Fruit fly (Drosophila melanogaster) whole organism, embryonic: ENCODE results near the gene CG10214.

Experiments used
- Adf1 ChIP-seq: fragments of 200-800 bp; sonication (Bioruptor generic); IDR thresholded peaks from 2 replicates; pipeline ENCODE4 v1.3.6; 2022; ENCODE audit warnings: missing biosample characterization, missing genetic modification characterization
- Antp ChIP-seq: fragments of 200-800 bp; sonication (Bioruptor generic); optimal IDR thresholded peaks from 3 replicates; lab custom pipeline; 2016; ENCODE audit warnings: missing biosample characterization, missing genetic modification characterization
- CG1024 ChIP-seq: fragments of 200-800 bp; sonication (Bioruptor generic); IDR thresholded peaks from 2 replicates; pipeline ENCODE4 v1.3.6; 2022; ENCODE audit warnings: missing biosample characterization, missing genetic modification characterization
- CG10321 ChIP-seq: fragments of 200-800 bp; sonication (Bioruptor generic); IDR thresholded peaks from 2 replicates; pipeline ENCODE4 v1.3.6; 2022; ENCODE audit warnings: missing biosample characterization, missing genetic modification characterization
- CG11723 ChIP-seq: fragments of 200-800 bp; sonication (Bioruptor generic); optimal IDR thresholded peaks from 2 replicates; lab custom pipeline; 2017; ENCODE audit warnings: missing biosample characterization, mild to moderate bottlenecking, missing genetic modification characterization
- CG1233 ChIP-seq: fragments of 200-800 bp; sonication (Bioruptor generic); optimal IDR thresholded peaks from 4 replicates; lab custom pipeline; 2018; ENCODE audit warnings: missing biosample characterization, mild to moderate bottlenecking, missing genetic modification characterization
- CG14441 ChIP-seq: fragments of 200-800 bp; sonication (Bioruptor generic); IDR thresholded peaks from 2 replicates; pipeline ENCODE4 v1.3.6; 2022; ENCODE audit warnings: missing biosample characterization, missing genetic modification characterization
- CG14667 ChIP-seq: fragments of 200-800 bp; sonication (Bioruptor generic); IDR thresholded peaks from 2 replicates; pipeline ENCODE4 v1.3.6; 2022; ENCODE audit warnings: missing biosample characterization, missing genetic modification characterization
- CG15011 ChIP-seq: fragments of 200-800 bp; sonication (Bioruptor generic); optimal IDR thresholded peaks from 3 replicates; lab custom pipeline; 2018; ENCODE audit warnings: missing biosample characterization, mild to moderate bottlenecking, missing genetic modification characterization
- CG15601 ChIP-seq: fragments of 200-800 bp; sonication (Bioruptor generic); optimal IDR thresholded peaks from 3 replicates; lab custom pipeline; 2019; ENCODE audit warnings: missing biosample characterization, mild to moderate bottlenecking, missing genetic modification characterization, moderate library complexity
- CG1832 ChIP-seq: fragments of 200-800 bp; sonication (Bioruptor generic); optimal IDR thresholded peaks from 2 replicates; lab custom pipeline; 2017; ENCODE audit warnings: missing biosample characterization, mild to moderate bottlenecking, missing genetic modification characterization, inconsistent platforms
- CG18599 ChIP-seq: fragments of 200-800 bp; sonication (Bioruptor generic); optimal IDR thresholded peaks from 3 replicates; lab custom pipeline; 2017; ENCODE audit warnings: missing biosample characterization, missing genetic modification characterization, mild to moderate bottlenecking, moderate library complexity, missing genetic modification reagents
- CG18619 ChIP-seq: fragments of 200-800 bp; sonication (Bioruptor generic); optimal IDR thresholded peaks from 3 replicates; lab custom pipeline; 2017; ENCODE audit warnings: missing biosample characterization, mild to moderate bottlenecking, missing genetic modification characterization
- CG32772 ChIP-seq: fragments of 200-800 bp; sonication (Bioruptor generic); IDR thresholded peaks from 2 replicates; pipeline ENCODE4 v1.3.6; 2022; ENCODE audit warnings: missing biosample characterization, missing genetic modification characterization
- CG3847 ChIP-seq: fragments of 200-800 bp; sonication (Bioruptor generic); IDR thresholded peaks from 2 replicates; pipeline ENCODE4 v1.3.6; 2022; ENCODE audit warnings: missing biosample characterization, missing genetic modification characterization
- CG7357 ChIP-seq: fragments of 200-800 bp; sonication (Bioruptor generic); IDR thresholded peaks from 3 replicates; pipeline ENCODE4 v1.3.6; 2022; ENCODE audit warnings: missing biosample characterization, missing genetic modification characterization
- CG9817 ChIP-seq: fragments of 200-800 bp; sonication (Bioruptor generic); optimal IDR thresholded peaks from 2 replicates; lab custom pipeline; 2018; ENCODE audit warnings: missing biosample characterization, mild to moderate bottlenecking, missing genetic modification characterization, moderate library complexity
- CoRest ChIP-seq: fragments of 200-800 bp; sonication (Bioruptor generic); optimal IDR thresholded peaks from 3 replicates; lab custom pipeline; 2018; ENCODE audit warnings: missing biosample characterization, mild to moderate bottlenecking, missing genetic modification characterization, moderate library complexity
- CrebB ChIP-seq: fragments of 200-800 bp; sonication (Bioruptor generic); optimal IDR thresholded peaks from 3 replicates; lab custom pipeline; 2018; ENCODE audit warnings: missing biosample characterization, mild to moderate bottlenecking, missing genetic modification characterization
- Dref ChIP-seq: fragments of 200-800 bp; sonication (Bioruptor generic); IDR thresholded peaks from 2 replicates; pipeline ENCODE4 v1.3.6; 2022; ENCODE audit warnings: missing biosample characterization, missing genetic modification characterization
- GATAe ChIP-seq: fragments of 200-800 bp; sonication (Bioruptor generic); conservative IDR thresholded peaks from 2 replicates; pipeline ENCODE4 v1.3.6; 2022; ENCODE audit warnings: missing biosample characterization, missing genetic modification characterization
- Hmx ChIP-seq: fragments of 200-800 bp; sonication (Bioruptor generic); optimal IDR thresholded peaks from 2 replicates; lab custom pipeline; 2016; ENCODE audit warnings: missing biosample characterization, missing genetic modification characterization
- Hr3 ChIP-seq: fragments of 200-800 bp; sonication (Bioruptor generic); optimal IDR thresholded peaks from 3 replicates; lab custom pipeline; 2016; ENCODE audit warnings: missing biosample characterization, missing genetic modification characterization
- NFAT ChIP-seq: fragments of 200-800 bp; sonication (Bioruptor generic); IDR thresholded peaks from 2 replicates; pipeline ENCODE4 v1.3.6; 2022; ENCODE audit warnings: missing biosample characterization, missing genetic modification characterization
- NK7.1 ChIP-seq: fragments of 200-800 bp; sonication (Bioruptor generic); optimal IDR thresholded peaks from 3 replicates; lab custom pipeline; 2016; ENCODE audit warnings: missing biosample characterization, missing genetic modification characterization
- Pdp1 ChIP-seq, 2 experiments: fragments of 200-800 bp; sonication (Bioruptor generic); optimal IDR thresholded peaks; 3 replicates each; lab custom pipeline; 2016; ENCODE audit warnings: missing biosample characterization in 2 of 2, missing genetic modification characterization in 2 of 2, mild to moderate bottlenecking in 1 of 2, moderate library complexity in 1 of 2
- Ptx1 ChIP-seq: fragments of 200-800 bp; sonication (Bioruptor generic); IDR thresholded peaks from 2 replicates; pipeline ENCODE4 v1.3.6; 2022; ENCODE audit warnings: missing biosample characterization, missing genetic modification characterization
- cas ChIP-seq: fragments of 200-800 bp; sonication (Bioruptor generic); IDR thresholded peaks from 2 replicates; pipeline ENCODE4 v1.3.6; 2022; ENCODE audit warnings: missing biosample characterization, missing genetic modification characterization
- chn ChIP-seq: fragments of 200-800 bp; sonication (Bioruptor generic); optimal IDR thresholded peaks from 2 replicates; lab custom pipeline; 2016; ENCODE audit warnings: missing biosample characterization, missing genetic modification characterization
- corto ChIP-seq: fragments of 200-800 bp; sonication (Bioruptor generic); optimal IDR thresholded peaks from 2 replicates; lab custom pipeline; 2016; ENCODE audit warnings: missing biosample characterization, mild to moderate bottlenecking, missing genetic modification characterization, moderate library complexity
- dan ChIP-seq: fragments of 200-800 bp; sonication (Bioruptor generic); IDR thresholded peaks from 2 replicates; pipeline ENCODE4 v1.3.6; 2022; ENCODE audit warnings: missing biosample characterization, missing genetic modification characterization
- dpn ChIP-seq, 2 experiments: fragments of 200-800 bp; sonication (Bioruptor generic); optimal IDR thresholded peaks; 3 replicates each; lab custom pipeline; 2016; ENCODE audit warnings: missing biosample characterization in 2 of 2, missing genetic modification characterization in 2 of 2
- ewg ChIP-seq: fragments of 200-800 bp; sonication (Bioruptor generic); optimal IDR thresholded peaks from 3 replicates; lab custom pipeline; 2017; ENCODE audit warnings: mild to moderate bottlenecking, missing biosample characterization, missing genetic modification reagents, missing genetic modification characterization
- h ChIP-seq: fragments of >200 bp; optimal IDR thresholded peaks from 2 replicates; lab custom pipeline; 2017
- ham ChIP-seq: fragments of 200-800 bp; sonication (Bioruptor generic); IDR thresholded peaks from 2 replicates; pipeline ENCODE4 v1.3.6; 2022; ENCODE audit warnings: missing biosample characterization, missing genetic modification characterization
- kay ChIP-seq: fragments of 200-800 bp; sonication (Bioruptor generic); optimal IDR thresholded peaks from 2 replicates; lab custom pipeline; 2016; ENCODE audit warnings: missing biosample characterization, missing genetic modification characterization
- knrl ChIP-seq: fragments of 200-800 bp; sonication (Bioruptor generic); IDR thresholded peaks from 3 replicates; pipeline ENCODE4 v1.3.6; 2022; ENCODE audit warnings: missing biosample characterization, missing genetic modification characterization; ENCODE audit not compliant: partially characterized antibody
- lmd ChIP-seq: fragments of 200-800 bp; sonication (Bioruptor generic); IDR thresholded peaks from 2 replicates; pipeline ENCODE4 v1.3.6; 2022; ENCODE audit warnings: missing biosample characterization, missing genetic modification characterization
- mld ChIP-seq: fragments of 200-800 bp; sonication (Bioruptor generic); IDR thresholded peaks from 3 replicates; pipeline ENCODE4 v1.3.6; 2022; ENCODE audit warnings: missing biosample characterization, missing genetic modification characterization; ENCODE audit not compliant: partially characterized antibody
- peb ChIP-seq: fragments of 200-800 bp; sonication (Bioruptor generic); IDR thresholded peaks from 2 replicates; pipeline ENCODE4 v1.3.6; 2022; ENCODE audit warnings: missing biosample characterization, missing genetic modification characterization
- pros ChIP-seq: fragments of 200-800 bp; sonication (Bioruptor generic); optimal IDR thresholded peaks from 3 replicates; lab custom pipeline; 2019; ENCODE audit warnings: missing biosample characterization, mild to moderate bottlenecking, missing genetic modification characterization, moderate library complexity
- pzg ChIP-seq: fragments of 200-800 bp; sonication (Bioruptor generic); optimal IDR thresholded peaks from 3 replicates; lab custom pipeline; 2018; ENCODE audit warnings: missing biosample characterization, mild to moderate bottlenecking, missing genetic modification characterization, moderate library complexity
- ro ChIP-seq: fragments of 200-800 bp; sonication (Bioruptor generic); IDR thresholded peaks from 2 replicates; pipeline ENCODE4 v1.3.6; 2022; ENCODE audit warnings: missing biosample characterization, missing genetic modification characterization
- row ChIP-seq: fragments of 200-800 bp; sonication (Bioruptor generic); IDR thresholded peaks from 3 replicates; pipeline ENCODE4 v1.3.6; 2022; ENCODE audit warnings: missing biosample characterization, missing genetic modification characterization
- sens-2 ChIP-seq: fragments of 200-800 bp; sonication (Bioruptor generic); IDR thresholded peaks from 2 replicates; pipeline ENCODE4 v1.3.6; 2022; ENCODE audit warnings: missing biosample characterization, missing genetic modification characterization
- sr ChIP-seq: fragments of 200-800 bp; sonication (Bioruptor generic); IDR thresholded peaks from 3 replicates; pipeline ENCODE4 v1.3.6; 2022; ENCODE audit warnings: missing biosample characterization, missing genetic modification characterization
- ttk ChIP-seq: fragments of 200-800 bp; sonication (Bioruptor generic); IDR thresholded peaks from 2 replicates; pipeline ENCODE4 v2.1.2; 2022; ENCODE audit warnings: missing biosample characterization, missing genetic modification characterization
- vvl ChIP-seq: fragments of 200-800 bp; sonication (Bioruptor generic); IDR thresholded peaks from 2 replicates; pipeline ENCODE4 v1.3.6; 2022; ENCODE audit warnings: missing biosample characterization, missing genetic modification characterization
- yki ChIP-seq: fragments of >200 bp; optimal IDR thresholded peaks from 3 replicates; lab custom pipeline; 2018
- zfh1 ChIP-seq: fragments of 200-800 bp; sonication (Bioruptor generic); IDR thresholded peaks from 3 replicates; pipeline ENCODE4 v1.3.6; 2022; ENCODE audit warnings: missing biosample characterization, missing genetic modification characterization

CG10214 gene

DNA sequence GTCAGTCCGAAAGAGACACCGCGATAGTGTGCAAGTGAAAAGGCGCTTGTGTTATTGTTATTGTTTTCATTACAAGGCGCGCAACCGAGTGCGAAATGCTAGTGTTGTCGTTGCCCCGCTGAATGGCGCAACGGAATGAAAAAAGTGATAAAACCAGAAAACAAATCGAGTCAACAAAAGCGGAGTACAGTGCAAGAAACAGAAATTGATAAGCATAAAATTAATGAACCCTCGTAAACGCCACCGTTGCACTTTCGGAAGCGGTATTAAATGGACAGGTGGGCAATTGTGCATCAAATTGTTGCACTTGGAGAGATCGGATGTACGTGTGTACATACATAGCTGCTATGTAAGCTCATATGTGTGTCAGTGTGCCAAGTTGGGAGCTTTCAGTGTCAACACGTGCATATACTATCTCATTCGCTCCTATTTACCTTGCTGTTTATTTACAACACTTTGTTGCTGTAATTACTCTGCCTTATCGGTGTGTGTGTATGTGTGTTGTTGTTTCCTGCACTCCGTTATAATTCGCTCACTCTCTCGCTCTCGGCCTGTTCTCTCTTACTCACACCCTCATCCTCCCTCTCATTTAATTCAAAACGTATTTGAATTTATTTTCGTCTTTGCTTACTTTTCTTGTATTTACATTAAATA lies 43.8 kb downstream of the CG10214 start (continued):
- TF ChIP-seq CrebB (peak; percentile 48), vvl (GFP tag; lab: Robert Waterston, UW) (peak; percentile 78), CG10321 (GFP tag; lab: Robert Waterston, UW) (peak; percentile 51), CoRest (tag; lab: Kevin White, UChicago) (no peak), row (GFP tag; lab: Robert Waterston, UW) (no peak), CG14667 (GFP tag; lab: Robert Waterston, UW) (no peak), dan (GFP tag; lab: Robert Waterston, UW) (no peak), Hmx (GFP tag; lab: Kevin White, UChicago) (no peak), CG14441 (GFP tag; lab: Robert Waterston, UW) (peak; percentile 43; the same call in 1 of the 2 replicates), knrl (GFP tag; lab: Robert Waterston, UW) (no peak), corto (GFP tag; lab: Kevin White, UChicago) (no peak), CG11723 (peak; percentile 51), CG1024 (peak; percentile 77), Pdp1 (GFP tag; optimal IDR thresholded peaks at IDR 0.05; lab: Kevin White, UChicago) (peak; percentile 29 to 89), ttk (peak; percentile 36; the same call in 1 of the 2 replicates), mld (no peak), sens-2 (GFP tag; lab: Robert Waterston, UW) (no peak), zfh1 (GFP tag; lab: Robert Waterston, UW) (peak; percentile 77), CG18619 (GFP tag; lab: Kevin White, UChicago) (no peak), CG32772 (GFP tag; lab: Robert Waterston, UW) (no peak), CG7357 (GFP tag; lab: Robert Waterston, UW) (no peak)

DNA sequence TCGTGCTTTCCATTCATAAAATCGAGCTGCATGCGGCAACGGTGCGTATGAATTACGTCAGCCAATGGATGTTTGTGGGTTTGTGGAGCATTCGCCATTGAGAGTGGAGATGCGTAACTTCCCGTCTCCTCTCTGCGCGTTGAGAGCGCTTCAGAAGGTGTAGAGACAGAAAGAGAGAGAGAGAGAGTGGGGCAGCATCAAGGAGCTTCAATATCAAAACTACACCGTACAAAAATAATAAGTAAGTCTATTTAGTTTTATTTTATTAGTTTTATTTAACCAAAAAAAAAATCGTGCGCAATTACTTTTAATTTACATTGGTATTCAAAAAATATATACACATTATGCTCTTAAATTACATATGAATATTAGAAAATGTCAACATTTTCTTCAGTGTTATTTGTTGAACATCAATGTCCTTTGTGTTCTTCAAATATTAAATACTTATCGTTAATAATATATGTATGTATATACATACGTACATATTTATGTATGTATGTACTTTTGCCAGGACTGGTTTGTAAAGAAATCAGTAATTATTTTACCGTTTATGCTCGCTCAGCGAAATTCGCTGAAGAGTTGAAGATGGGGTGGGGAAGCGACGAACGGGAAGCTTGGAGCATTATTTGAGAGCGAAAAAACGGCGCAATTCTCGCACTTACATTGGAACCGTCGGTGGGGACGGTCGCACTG lies 44.5 kb downstream of the CG10214 start, which contains the start of gene CG10365:
Gene CG10365, plus strand, starts transcription at position 652 of the 693 bp plus-strand sequence.
- no peak for TF ChIP-seq yki (lab: Kevin White, UChicago)
- peak; percentile 40 for TF ChIP-seq kay
- TF ChIP-seq ewg (GFP tag; lab: Kevin White, UChicago), result peak; percentile 70
- no peak for TF ChIP-seq chn (GFP tag; lab: Kevin White, UChicago)
- TF ChIP-seq Dref (GFP tag; lab: Robert Waterston, UW), result no peak
- 0 out of 2 replicates have a peak, but pooled peaks have one; percentile 50 for TF ChIP-seq cas (GFP tag; lab: Robert Waterston, UW)
- peak; percentile 84 for TF ChIP-seq Hr3 (GFP tag; lab: Kevin White, UChicago)
- no peak for TF ChIP-seq h (lab: Kevin White, UChicago)
- TF ChIP-seq CG18599 (GFP tag; lab: Kevin White, UChicago), result peak; percentile 95
- peak; percentile 81 for TF ChIP-seq CG3847 (GFP tag; lab: Robert Waterston, UW)
- peak; percentile 85 for TF ChIP-seq lmd
- TF ChIP-seq GATAe (GFP tag; lab: Robert Waterston, UW), result peak; percentile 30; the same call in 1 of the 2 replicates
- TF ChIP-seq Adf1 (GFP tag; lab: Robert Waterston, UW), result peak; percentile 50
- TF ChIP-seq ro (GFP tag; lab: Robert Waterston, UW), result no peak
- TF ChIP-seq Antp (GFP tag; lab: Kevin White, UChicago), result no peak
- no peak for TF ChIP-seq ham (GFP tag; lab: Robert Waterston, UW)
- TF ChIP-seq CG1832 (GFP tag; lab: Kevin White, UChicago), result no peak
- TF ChIP-seq CG1233 (GFP tag; lab: Kevin White, UChicago), result peak; percentile 75
- TF ChIP-seq NK7.1 (GFP tag; lab: Kevin White, UChicago), result no peak
- peak; percentile 24; the same call in 1 of the 2 replicates for TF ChIP-seq peb (GFP tag; lab: Robert Waterston, UW)
- TF ChIP-seq CG15601 (tag; lab: Kevin White, UChicago), result peak; percentile 70
- no peak for TF ChIP-seq pros (GFP tag; lab: Kevin White, UChicago)
- peak; percentile 92 for TF ChIP-seq Ptx1 (GFP tag; lab: Robert Waterston, UW)
- TF ChIP-seq NFAT, result peak; percentile 50; the same call in 1 of the 2 replicates
- TF ChIP-seq pzg (GFP tag; lab: Kevin White, UChicago), result no peak
- peak; percentile 87 for TF ChIP-seq CG15011 (GFP tag; lab: Kevin White, UChicago)
- TF ChIP-seq CG9817, result peak; percentile 80
- TF ChIP-seq dpn (GFP tag; optimal IDR thresholded peaks at IDR 0.05; lab: Kevin White, UChicago), result peak in 1 of 2 experiments; percentile 86
- 0 out of 3 replicates have a peak, but pooled peaks have one; percentile 22 for TF ChIP-seq sr (GFP tag; lab: Robert Waterston, UW)
